Fruit fly (Drosophila melanogaster) Kc167 (cell line): ENCODE measurements around the gene GlnRS.

Experiments
- Myc ChIP-seq: fragments of >200 bp; optimal IDR thresholded peaks from 2 replicates; lab custom pipeline; 2017; ENCODE audit warnings: missing external identifiers
- Sin3A ChIP-seq: fragments of >200 bp; optimal IDR thresholded peaks from 2 replicates; lab custom pipeline; 2018; ENCODE audit warnings: missing external identifiers
- h ChIP-seq: fragments of >200 bp; optimal IDR thresholded peaks from 3 replicates; lab custom pipeline; 2018; ENCODE audit warnings: missing external identifiers
- insv ChIP-seq: fragments of >200 bp; optimal IDR thresholded peaks from 3 replicates; lab custom pipeline; 2018; ENCODE audit warnings: missing external identifiers
- psq ChIP-seq: fragments of >200 bp; optimal IDR thresholded peaks from 2 replicates; lab custom pipeline; 2017; ENCODE audit warnings: missing external identifiers
- ttk ChIP-seq: sonication (Bioruptor generic); optimal IDR thresholded peaks from 2 replicates; lab custom pipeline; 2017; ENCODE audit warnings: missing external identifiers

dm6 chr3R:25283209-25283670 lies 17.7 kb upstream of the GlnRS start, which contains the start of gene CG31300:
- TF ChIP-seq psq (no peak), h (lab: Kevin White, UChicago) (no peak), insv (lab: Kevin White, UChicago) (no peak), Myc (lab: Kevin White, UChicago) (no peak), ttk (lab: Kevin White, UChicago) (no peak), Sin3A (lab: Kevin White, UChicago) (no peak)
